Fruit fly (Drosophila melanogaster) whole organism, pupa: ENCODE data around the gene VhaM9.7-d.

Experiments used
- CG12605 ChIP-seq: fragments of 200-800 bp; sonication (Bioruptor generic); IDR thresholded peaks from 2 replicates; pipeline ENCODE4 v1.3.6; 2022; ENCODE audit warnings: missing biosample characterization, missing genetic modification characterization
- CG13204 ChIP-seq: fragments of 200-800 bp; sonication (Bioruptor generic); optimal IDR thresholded peaks from 2 replicates; lab custom pipeline; 2018; ENCODE audit warnings: missing biosample characterization, mild to moderate bottlenecking, missing genetic modification characterization, moderate library complexity
- CG14655 ChIP-seq: fragments of 200-800 bp; sonication (Bioruptor generic); optimal IDR thresholded peaks from 3 replicates; lab custom pipeline; 2017; ENCODE audit warnings: mild to moderate bottlenecking, missing biosample characterization, missing genetic modification reagents, missing genetic modification characterization
- CG17806 ChIP-seq: fragments of 200-800 bp; sonication (Bioruptor generic); optimal IDR thresholded peaks from 2 replicates; lab custom pipeline; 2018; ENCODE audit warnings: missing biosample characterization, mild to moderate bottlenecking, missing genetic modification characterization, moderate library complexity
- CG32121 ChIP-seq: fragments of 200-800 bp; sonication (Bioruptor generic); IDR thresholded peaks from 2 replicates; pipeline ENCODE4 v1.3.6; 2022; ENCODE audit warnings: missing biosample characterization, missing genetic modification characterization
- CG34367 ChIP-seq: fragments of 200-800 bp; sonication (Bioruptor generic); optimal IDR thresholded peaks from 2 replicates; lab custom pipeline; 2018; ENCODE audit warnings: missing biosample characterization, mild to moderate bottlenecking, missing genetic modification characterization
- CG4496 ChIP-seq: fragments of 200-800 bp; sonication (Bioruptor generic); IDR thresholded peaks from 3 replicates; pipeline ENCODE4 v1.3.6; 2022; ENCODE audit warnings: missing biosample characterization, missing genetic modification characterization
- EcR ChIP-seq: fragments of 200-800 bp; sonication (Bioruptor generic); optimal IDR thresholded peaks from 3 replicates; lab custom pipeline; 2019; ENCODE audit warnings: missing biosample characterization, missing genetic modification characterization, mild to moderate bottlenecking, moderate library complexity, missing genetic modification reagents
- gl ChIP-seq: fragments of 200-800 bp; sonication (Bioruptor generic); optimal IDR thresholded peaks from 2 replicates; lab custom pipeline; 2018; ENCODE audit warnings: missing biosample characterization, mild to moderate bottlenecking, missing genetic modification characterization

DNA sequence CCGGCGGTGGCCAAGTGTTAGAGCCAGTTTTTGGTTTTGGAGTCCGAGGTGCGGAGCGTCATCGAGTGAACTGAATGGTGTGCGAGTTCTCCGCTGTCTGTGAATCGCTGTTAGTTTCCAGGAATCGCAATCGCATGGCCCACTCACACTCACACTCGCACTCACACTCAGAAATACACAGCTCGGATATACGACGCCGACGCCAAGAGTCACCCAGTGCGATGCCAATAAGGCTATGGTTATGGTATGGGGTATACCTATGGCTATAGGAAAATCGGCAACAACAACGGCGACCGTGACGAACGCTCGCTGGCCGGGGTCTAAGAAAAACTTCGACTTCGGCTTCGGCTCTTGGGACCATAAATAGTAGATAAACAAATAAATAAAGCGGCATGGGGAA, 2.9 kb upstream of the VhaM9.7-d start, which contains the start of gene Abd-B:
- TF ChIP-seq CG17806 (tag; lab: Kevin White, UChicago): no peak
- TF ChIP-seq CG13204 (GFP tag; lab: Kevin White, UChicago): no peak
- TF ChIP-seq gl (tag; lab: Kevin White, UChicago): no peak
- no peak for TF ChIP-seq CG34367 (tag; lab: Kevin White, UChicago)
- TF ChIP-seq CG4496 (GFP tag; lab: Robert Waterston, UW): no peak
- TF ChIP-seq CG32121: no peak
- TF ChIP-seq CG14655 (GFP tag; lab: Kevin White, UChicago): no peak
- no peak for TF ChIP-seq CG12605
- no peak for TF ChIP-seq EcR
